Fruit fly (Drosophila melanogaster) whole organism, embryonic: ENCODE results near the gene Bace.

Source experiments
- Atf-2 ChIP-seq: fragments of 200-800 bp; sonication (Bioruptor generic); optimal IDR thresholded peaks from 2 replicates; lab custom pipeline; 2016; ENCODE audit warnings: missing biosample characterization, missing genetic modification characterization
- Bgb ChIP-seq: fragments of 200-800 bp; sonication (Bioruptor generic); IDR thresholded peaks from 2 replicates; pipeline ENCODE4 v1.3.6; 2022; ENCODE audit warnings: missing biosample characterization, missing genetic modification characterization; ENCODE audit not compliant: partially characterized antibody
- CG10366 ChIP-seq: fragments of 200-800 bp; sonication (Bioruptor generic); IDR thresholded peaks from 2 replicates; pipeline ENCODE4 v1.3.6; 2022; ENCODE audit warnings: missing biosample characterization, missing genetic modification characterization
- CG10979 ChIP-seq: fragments of 200-800 bp; sonication (Bioruptor generic); optimal IDR thresholded peaks from 2 replicates; lab custom pipeline; 2018; ENCODE audit warnings: missing biosample characterization, mild to moderate bottlenecking, missing genetic modification characterization, moderate library complexity
- CG11085 ChIP-seq: fragments of 200-800 bp; sonication (Bioruptor generic); IDR thresholded peaks from 2 replicates; pipeline ENCODE4 v1.3.6; 2022; ENCODE audit warnings: missing biosample characterization, missing genetic modification characterization
- CG11398 ChIP-seq: fragments of 200-800 bp; sonication (Bioruptor generic); optimal IDR thresholded peaks from 2 replicates; lab custom pipeline; 2016; ENCODE audit warnings: missing biosample characterization, missing genetic modification characterization
- CG11560 ChIP-seq: fragments of 200-800 bp; sonication (Bioruptor generic); IDR thresholded peaks from 3 replicates; pipeline ENCODE4 v1.3.6; 2022; ENCODE audit warnings: missing biosample characterization, missing genetic modification characterization
- CG11696 ChIP-seq: fragments of 200-800 bp; sonication (Bioruptor generic); IDR thresholded peaks from 2 replicates; pipeline ENCODE4 v1.3.6; 2022; ENCODE audit warnings: missing biosample characterization, missing genetic modification characterization
- CG12236 ChIP-seq: fragments of 200-800 bp; sonication (Bioruptor generic); optimal IDR thresholded peaks from 2 replicates; lab custom pipeline; 2016; ENCODE audit warnings: missing biosample characterization, missing genetic modification characterization
- CG13775 ChIP-seq: fragments of 200-800 bp; sonication (Bioruptor generic); optimal IDR thresholded peaks from 3 replicates; lab custom pipeline; 2017; ENCODE audit warnings: missing biosample characterization, mild to moderate bottlenecking, missing genetic modification characterization
- CG15073 ChIP-seq: fragments of 200-800 bp; sonication (Bioruptor generic); optimal IDR thresholded peaks from 2 replicates; lab custom pipeline; 2016; ENCODE audit warnings: missing biosample characterization, missing genetic modification characterization
- CG17829 ChIP-seq: fragments of 200-800 bp; optimal IDR thresholded peaks from 2 replicates; lab custom pipeline; 2019; ENCODE audit warnings: missing biosample characterization, mild to moderate bottlenecking, missing genetic modification characterization, moderate library complexity
- CG2875 ChIP-seq: fragments of 200-800 bp; sonication (Bioruptor generic); optimal IDR thresholded peaks from 2 replicates; lab custom pipeline; 2017; ENCODE audit warnings: missing biosample characterization, mild to moderate bottlenecking, missing genetic modification characterization, missing genetic modification reagents
- CG3065 ChIP-seq: fragments of 200-800 bp; sonication (Bioruptor generic); optimal IDR thresholded peaks from 2 replicates; lab custom pipeline; 2016; ENCODE audit warnings: missing biosample characterization, missing genetic modification characterization
- CG33213 ChIP-seq: fragments of 200-800 bp; sonication (Bioruptor generic); optimal IDR thresholded peaks from 3 replicates; lab custom pipeline; 2016; ENCODE audit warnings: missing biosample characterization, missing genetic modification characterization
- CG34376 ChIP-seq: fragments of 200-800 bp; sonication (Bioruptor generic); optimal IDR thresholded peaks from 2 replicates; lab custom pipeline; 2018; ENCODE audit warnings: missing biosample characterization, mild to moderate bottlenecking, missing genetic modification characterization
- CG3838 ChIP-seq: fragments of 200-800 bp; sonication (Bioruptor generic); optimal IDR thresholded peaks from 3 replicates; lab custom pipeline; 2016; ENCODE audit warnings: missing biosample characterization, missing genetic modification characterization
- CG4424 ChIP-seq: fragments of 200-800 bp; sonication (Bioruptor generic); optimal IDR thresholded peaks from 3 replicates; lab custom pipeline; 2016; ENCODE audit warnings: missing biosample characterization, missing genetic modification characterization
- CG4854 ChIP-seq: fragments of 200-800 bp; sonication (Bioruptor generic); optimal IDR thresholded peaks from 2 replicates; lab custom pipeline; 2016; ENCODE audit warnings: missing biosample characterization, missing genetic modification characterization, inconsistent platforms
- CG6683 ChIP-seq: fragments of 200-800 bp; sonication (Bioruptor generic); optimal IDR thresholded peaks from 2 replicates; lab custom pipeline; 2017; ENCODE audit warnings: missing biosample characterization, mild to moderate bottlenecking, missing genetic modification characterization, missing genetic modification reagents
- CG6854 ChIP-seq: fragments of 200-800 bp; sonication (Bioruptor generic); optimal IDR thresholded peaks from 3 replicates; lab custom pipeline; 2017; ENCODE audit warnings: missing biosample characterization, mild to moderate bottlenecking, missing genetic modification characterization
- CG9437 ChIP-seq: fragments of 200-800 bp; sonication (Bioruptor generic); optimal IDR thresholded peaks from 2 replicates; lab custom pipeline; 2018; ENCODE audit warnings: missing biosample characterization, mild to moderate bottlenecking, missing genetic modification characterization
- CG9797 ChIP-seq: fragments of 200-800 bp; sonication (Bioruptor generic); optimal IDR thresholded peaks from 3 replicates; lab custom pipeline; 2018; ENCODE audit warnings: missing biosample characterization, mild to moderate bottlenecking, missing genetic modification characterization
- Dad ChIP-seq: fragments of 200-800 bp; sonication (Bioruptor generic); optimal IDR thresholded peaks from 3 replicates; lab custom pipeline; 2016; ENCODE audit warnings: missing biosample characterization, missing genetic modification characterization
- Doc3 ChIP-seq: fragments of 200-800 bp; sonication (Bioruptor generic); IDR thresholded peaks from 3 replicates; pipeline ENCODE4 v1.3.6; 2022; ENCODE audit warnings: missing biosample characterization, missing genetic modification characterization; ENCODE audit not compliant: partially characterized antibody
- Drgx ChIP-seq: fragments of 200-800 bp; sonication (Bioruptor generic); IDR thresholded peaks from 2 replicates; pipeline ENCODE4 v1.3.6; 2022; ENCODE audit warnings: missing biosample characterization, missing genetic modification characterization
- Hand ChIP-seq: fragments of 200-800 bp; sonication (Bioruptor generic); optimal IDR thresholded peaks from 2 replicates; lab custom pipeline; 2017; ENCODE audit warnings: mild to moderate bottlenecking, missing biosample characterization, missing genetic modification reagents, missing genetic modification characterization
- Hr3 ChIP-seq: fragments of 200-800 bp; sonication (Bioruptor generic); optimal IDR thresholded peaks from 3 replicates; lab custom pipeline; 2016; ENCODE audit warnings: missing biosample characterization, missing genetic modification characterization
- Hr51 ChIP-seq, 2 experiments: fragments of 200-800 bp; sonication (Bioruptor generic); optimal IDR thresholded peaks; 2 replicates in 1 of 2; 3 replicates in 1 of 2; lab custom pipeline; 2016 to 2018; ENCODE audit warnings: missing biosample characterization in 2 of 2, missing genetic modification characterization in 2 of 2, mild to moderate bottlenecking in 1 of 2, moderate library complexity in 1 of 2
- NfI ChIP-seq: fragments of 200-800 bp; sonication (Bioruptor generic); optimal IDR thresholded peaks from 3 replicates; lab custom pipeline; 2018; ENCODE audit warnings: missing biosample characterization, mild to moderate bottlenecking, missing genetic modification characterization, moderate library complexity
- Optix ChIP-seq: fragments of 200-800 bp; sonication (Bioruptor generic); IDR thresholded peaks from 3 replicates; pipeline ENCODE4 v1.3.6; 2022; ENCODE audit warnings: missing biosample characterization, missing genetic modification characterization
- Ssrp ChIP-seq: fragments of 200-800 bp; sonication (Bioruptor generic); optimal IDR thresholded peaks from 2 replicates; lab custom pipeline; 2018; ENCODE audit warnings: missing biosample characterization, mild to moderate bottlenecking, missing genetic modification characterization, moderate library complexity
- Tbp ChIP-seq: fragments of >200 bp; optimal IDR thresholded peaks from 2 replicates; lab custom pipeline; 2018; ENCODE audit warnings: missing biosample characterization, missing genetic modification characterization
- Xrp1 ChIP-seq: fragments of 200-800 bp; sonication (Bioruptor generic); IDR thresholded peaks from 2 replicates; pipeline ENCODE4 v1.3.6; 2022; ENCODE audit warnings: missing biosample characterization, missing genetic modification characterization
- bowl ChIP-seq: fragments of 200-800 bp; sonication (Bioruptor generic); IDR thresholded peaks from 2 replicates; pipeline ENCODE4 v1.3.6; 2022; ENCODE audit warnings: missing biosample characterization, missing genetic modification characterization
- chn ChIP-seq: fragments of 200-800 bp; sonication (Bioruptor generic); optimal IDR thresholded peaks from 2 replicates; lab custom pipeline; 2016; ENCODE audit warnings: missing biosample characterization, missing genetic modification characterization
- dmrt99B ChIP-seq: fragments of 200-800 bp; sonication (Bioruptor generic); optimal IDR thresholded peaks from 2 replicates; lab custom pipeline; 2018; ENCODE audit warnings: missing biosample characterization, mild to moderate bottlenecking, missing genetic modification characterization, moderate library complexity
- emc ChIP-seq: fragments of 200-800 bp; sonication (Bioruptor generic); optimal IDR thresholded peaks from 2 replicates; lab custom pipeline; 2016; ENCODE audit warnings: missing biosample characterization, missing genetic modification characterization
- fd96Cb ChIP-seq: fragments of 200-800 bp; sonication (Bioruptor generic); optimal IDR thresholded peaks from 2 replicates; lab custom pipeline; 2018; ENCODE audit warnings: missing biosample characterization, mild to moderate bottlenecking, missing genetic modification characterization, moderate library complexity
- hth ChIP-seq: fragments of >200 bp; optimal IDR thresholded peaks from 2 replicates; lab custom pipeline; 2017; ENCODE audit warnings: inconsistent platforms
- jigr1 ChIP-seq: fragments of 200-800 bp; sonication (Bioruptor generic); IDR thresholded peaks from 3 replicates; pipeline ENCODE4 v1.3.6; 2022; ENCODE audit warnings: missing biosample characterization, missing genetic modification characterization
- kni ChIP-seq: fragments of 200-800 bp; sonication (Bioruptor generic); optimal IDR thresholded peaks from 3 replicates; lab custom pipeline; 2017; ENCODE audit warnings: mild to moderate bottlenecking, missing biosample characterization, missing genetic modification reagents, missing genetic modification characterization
- mam ChIP-seq: fragments of 200-800 bp; sonication (Bioruptor generic); optimal IDR thresholded peaks from 3 replicates; lab custom pipeline; 2016; ENCODE audit warnings: missing biosample characterization, missing genetic modification characterization
- nerfin-1 ChIP-seq: fragments of 200-800 bp; sonication (Bioruptor generic); optimal IDR thresholded peaks from 3 replicates; lab custom pipeline; 2019; ENCODE audit warnings: missing biosample characterization, mild to moderate bottlenecking, missing genetic modification characterization, moderate library complexity
- pnt ChIP-seq: fragments of 200-800 bp; sonication (Bioruptor generic); optimal IDR thresholded peaks from 3 replicates; lab custom pipeline; 2016; ENCODE audit warnings: missing biosample characterization, missing genetic modification characterization
- shn ChIP-seq: fragments of 200-800 bp; sonication (Bioruptor generic); optimal IDR thresholded peaks from 3 replicates; lab custom pipeline; 2016; ENCODE audit warnings: missing biosample characterization, missing genetic modification characterization
- unpg ChIP-seq: fragments of 200-800 bp; sonication (Bioruptor generic); optimal IDR thresholded peaks from 3 replicates; lab custom pipeline; 2018; ENCODE audit warnings: missing biosample characterization, mild to moderate bottlenecking, missing genetic modification characterization, moderate library complexity
- zen2 ChIP-seq: fragments of 200-800 bp; sonication (Bioruptor generic); IDR thresholded peaks from 3 replicates; pipeline ENCODE4 v1.3.6; 2022; ENCODE audit warnings: missing biosample characterization, missing genetic modification characterization; ENCODE audit not compliant: partially characterized antibody
- zf30C ChIP-seq: fragments of 200-800 bp; sonication (Bioruptor generic); optimal IDR thresholded peaks from 3 replicates; lab custom pipeline; 2018; ENCODE audit warnings: missing biosample characterization, mild to moderate bottlenecking, missing genetic modification characterization

The Bace gene

DNA sequence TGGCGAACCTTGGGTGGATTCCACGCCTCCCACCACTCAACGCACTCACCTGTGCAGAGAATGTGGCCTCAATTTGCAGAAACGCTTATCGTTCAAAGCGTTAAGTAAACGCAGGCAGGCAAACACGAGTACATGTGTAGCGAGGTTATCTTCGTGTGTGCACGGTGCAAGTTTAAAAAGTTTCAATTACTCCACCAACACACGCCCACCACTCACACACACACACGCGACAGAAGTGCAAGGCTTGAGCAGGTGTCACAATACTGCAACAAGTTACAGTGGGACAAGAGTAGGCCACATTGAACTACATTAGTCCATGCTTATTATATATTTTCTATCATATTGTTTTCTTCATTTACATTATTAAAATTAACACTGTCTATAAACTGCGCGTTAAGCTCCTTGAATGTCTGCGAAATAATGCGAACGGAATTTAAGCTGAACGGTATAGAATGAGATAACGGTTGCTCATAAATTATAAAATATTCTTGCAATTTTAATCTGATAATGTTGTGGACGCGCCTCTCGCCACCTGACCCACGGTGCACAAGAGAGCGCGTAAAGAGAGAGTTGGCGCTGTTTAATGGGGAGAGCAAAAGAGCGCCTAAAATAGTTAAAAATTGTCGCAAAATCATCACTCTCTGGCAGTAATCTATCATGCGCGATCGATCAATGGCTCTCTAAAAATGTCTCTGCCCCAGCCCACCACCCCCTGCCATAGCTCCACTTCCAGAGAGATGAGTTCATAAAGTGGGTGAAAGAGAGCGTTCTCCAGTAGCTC is 38.6 kb upstream of the Bace start (continued):
- TF ChIP-seq kni (GFP tag; lab: Kevin White, UChicago) (peak; percentile 97), Optix (GFP tag; lab: Robert Waterston, UW) (peak; percentile 97), bowl (GFP tag; lab: Robert Waterston, UW) (peak; percentile 92), CG9797 (GFP tag; lab: Kevin White, UChicago) (peak; percentile 50), Xrp1 (GFP tag; lab: Robert Waterston, UW) (peak; percentile 96), zen2 (GFP tag; lab: Robert Waterston, UW) (no peak; the same call in 2 of the 3 replicates), Hand (GFP tag; lab: Kevin White, UChicago) (peak; percentile 57), CG4424 (GFP tag; lab: Kevin White, UChicago) (peak; percentile 94), CG4854 (GFP tag; lab: Kevin White, UChicago) (peak; percentile 80), NfI (GFP tag; lab: Kevin White, UChicago) (peak; percentile 96), Dad (peak; percentile 76), hth (no peak), pnt (GFP tag; lab: Kevin White, UChicago) (peak; percentile 89), CG9437 (GFP tag; lab: Kevin White, UChicago) (peak; percentile 70), CG13775 (GFP tag; lab: Kevin White, UChicago) (peak; percentile 77), CG33213 (peak; percentile 67), CG34376 (GFP tag; lab: Kevin White, UChicago) (peak; percentile 88), Ssrp (tag; lab: Kevin White, UChicago) (peak; percentile 98), dmrt99B (tag; lab: Kevin White, UChicago) (peak; percentile 99), chn (peak; percentile 92), CG15073 (GFP tag; lab: Kevin White, UChicago) (peak; percentile 65), jigr1 (GFP tag; lab: Robert Waterston, UW) (peak; percentile 97), CG11560 (tag; lab: Robert Waterston, UW) (peak; percentile 84), CG6683 (peak; percentile 79), Atf-2 (GFP tag; lab: Kevin White, UChicago) (peak; percentile 82), CG2875 (GFP tag; lab: Kevin White, UChicago) (peak; percentile 96), CG11398 (GFP tag; lab: Kevin White, UChicago) (peak; percentile 69), fd96Cb (tag; lab: Kevin White, UChicago) (peak; percentile 98), Drgx (GFP tag; lab: Robert Waterston, UW) (peak; percentile 97), CG17829 (tag; lab: Kevin White, UChicago) (peak; percentile 96), Tbp (no peak), emc (peak; percentile 59), Hr51 (GFP tag; optimal IDR thresholded peaks at IDR 0.05; lab: Kevin White, UChicago) (peak; percentile 81 to 99), Doc3 (GFP tag; lab: Robert Waterston, UW) (peak; percentile 45; the same call in 1 of the 3 replicates), CG3838 (GFP tag; lab: Kevin White, UChicago) (peak; percentile 84), nerfin-1 (peak; percentile 95), CG10366 (GFP tag; lab: Robert Waterston, UW) (peak; percentile 95), mam (GFP tag; lab: Kevin White, UChicago) (peak; percentile 79), CG12236 (GFP tag; lab: Kevin White, UChicago) (peak; percentile 71), Hr3 (peak; percentile 88), zf30C (GFP tag; lab: Kevin White, UChicago) (no peak), CG11085 (GFP tag; lab: Robert Waterston, UW) (peak; percentile 68), CG10979 (tag; lab: Kevin White, UChicago) (peak; percentile 97), Bgb (peak; percentile 54), CG11696 (GFP tag; lab: Robert Waterston, UW) (peak; percentile 75), CG3065 (GFP tag; lab: Kevin White, UChicago) (peak; percentile 82), CG6854 (peak; percentile 87), unpg (peak; percentile 97), shn (GFP tag; lab: Kevin White, UChicago) (peak; percentile 66)
